Fruit fly (Drosophila melanogaster) whole organism, embryonic: Measurements from ENCODE around the gene CG3703.

Source experiments
- CG1832 ChIP-seq: fragments of 200-800 bp; sonication (Bioruptor generic); optimal IDR thresholded peaks from 2 replicates; lab custom pipeline; 2017; ENCODE audit warnings: missing biosample characterization, mild to moderate bottlenecking, missing genetic modification characterization, inconsistent platforms
- Dll ChIP-seq: fragments of 200-800 bp; sonication (Bioruptor generic); IDR thresholded peaks from 4 replicates; pipeline ENCODE4 v1.3.6; 2022; ENCODE audit warnings: missing biosample characterization, missing genetic modification characterization; ENCODE audit not compliant: partially characterized antibody
- nerfin-2 ChIP-seq: fragments of 200-800 bp; sonication (Bioruptor generic); IDR thresholded peaks from 2 replicates; pipeline ENCODE4 v1.3.6; 2022; ENCODE audit warnings: missing biosample characterization, missing genetic modification characterization; ENCODE audit not compliant: partially characterized antibody
- org-1 ChIP-seq: fragments of 200-800 bp; sonication (Bioruptor generic); optimal IDR thresholded peaks from 2 replicates; lab custom pipeline; 2017; ENCODE audit warnings: missing biosample characterization, missing genetic modification characterization
- pan ChIP-seq, 4 experiments: fragments of >200 bp in 3 of 4; fragments of 200-800 bp in 1 of 4; sonication (Bioruptor generic) in 1 of 4; optimal IDR thresholded peaks in 3 of 4; IDR thresholded peaks in 1 of 4; 2 replicates each; pipeline versions ENCODE4 v1.3.6 to Lab custom; 2017 to 2022; ENCODE audit warnings: missing biosample characterization in 2 of 4, missing genetic modification characterization in 2 of 4, mixed read lengths in 1 of 4

- no peak for TF ChIP-seq Dll (GFP tag; lab: Robert Waterston, UW)
- TF ChIP-seq CG1832 (GFP tag; lab: Kevin White, UChicago), result no peak
- no peak for TF ChIP-seq pan (optimal IDR thresholded peaks at IDR 0.05; lab: Kevin White, UChicago)
- TF ChIP-seq pan (GFP tag; optimal IDR thresholded peaks at IDR 0.05 in 1 of 2, IDR thresholded peaks at IDR 0.05 in 1 of 2), result no peak
- no peak for TF ChIP-seq nerfin-2 (GFP tag; lab: Robert Waterston, UW)
- TF ChIP-seq org-1 (GFP tag; lab: Kevin White, UChicago), result no peak
Observed at dm6 chrX:921359-921758, 24.2 kb downstream of the CG3703 start.
